Fruit fly (Drosophila melanogaster) whole organism, embryonic: ENCODE measurements around the gene scyl.

Experiments used
- Blimp-1 ChIP-seq: fragments of 200-800 bp; sonication (Bioruptor generic); optimal IDR thresholded peaks from 3 replicates; lab custom pipeline; 2018; ENCODE audit warnings: missing biosample characterization, missing genetic modification characterization, mild to moderate bottlenecking, moderate library complexity, missing genetic modification reagents
- CG10209 ChIP-seq: fragments of 200-800 bp; sonication (Bioruptor generic); optimal IDR thresholded peaks from 3 replicates; lab custom pipeline; 2017; ENCODE audit warnings: missing biosample characterization, mild to moderate bottlenecking, missing genetic modification characterization, missing genetic modification reagents
- CG10543 ChIP-seq: fragments of 200-800 bp; sonication (Bioruptor generic); optimal IDR thresholded peaks from 3 replicates; lab custom pipeline; 2017; ENCODE audit warnings: missing biosample characterization, mild to moderate bottlenecking, missing genetic modification characterization, moderate library complexity
- CG10959 ChIP-seq: fragments of 200-800 bp; sonication (Bioruptor generic); IDR thresholded peaks from 2 replicates; pipeline ENCODE4 v1.3.6; 2022; ENCODE audit warnings: missing biosample characterization, missing genetic modification characterization
- CG11696 ChIP-seq: fragments of 200-800 bp; sonication (Bioruptor generic); IDR thresholded peaks from 2 replicates; pipeline ENCODE4 v1.3.6; 2022; ENCODE audit warnings: missing biosample characterization, missing genetic modification characterization
- CG12155 ChIP-seq: fragments of 200-800 bp; sonication (Bioruptor generic); optimal IDR thresholded peaks from 3 replicates; lab custom pipeline; 2016; ENCODE audit warnings: missing biosample characterization, missing genetic modification characterization
- CG12391 ChIP-seq: fragments of 200-800 bp; sonication (Bioruptor generic); optimal IDR thresholded peaks from 3 replicates; lab custom pipeline; 2018; ENCODE audit warnings: missing biosample characterization, mild to moderate bottlenecking, missing genetic modification characterization, moderate library complexity
- CG16779 ChIP-seq: fragments of 200-800 bp; sonication (Bioruptor generic); IDR thresholded peaks from 2 replicates; pipeline ENCODE4 v1.3.6; 2022; ENCODE audit warnings: missing biosample characterization, missing genetic modification characterization
- CG17359 ChIP-seq: fragments of 200-800 bp; sonication (Bioruptor generic); optimal IDR thresholded peaks from 3 replicates; lab custom pipeline; 2018; ENCODE audit warnings: missing biosample characterization, mild to moderate bottlenecking, missing genetic modification characterization, moderate library complexity
- CG1832 ChIP-seq: fragments of 200-800 bp; sonication (Bioruptor generic); optimal IDR thresholded peaks from 2 replicates; lab custom pipeline; 2017; ENCODE audit warnings: missing biosample characterization, mild to moderate bottlenecking, missing genetic modification characterization, inconsistent platforms
- CG2129 ChIP-seq: fragments of 200-800 bp; sonication (Bioruptor generic); IDR thresholded peaks from 2 replicates; pipeline ENCODE4 v1.3.6; 2022; ENCODE audit warnings: missing biosample characterization, missing genetic modification characterization; ENCODE audit not compliant: partially characterized antibody
- CG31388 ChIP-seq: fragments of 200-800 bp; sonication (Bioruptor generic); optimal IDR thresholded peaks from 2 replicates; lab custom pipeline; 2016; ENCODE audit warnings: missing biosample characterization, missing genetic modification characterization
- CG32532 ChIP-seq: fragments of 200-800 bp; sonication (Bioruptor generic); IDR thresholded peaks from 2 replicates; pipeline ENCODE4 v1.3.6; 2022; ENCODE audit warnings: missing biosample characterization, missing genetic modification characterization
- CG4707 ChIP-seq: fragments of 200-800 bp; sonication (Bioruptor generic); optimal IDR thresholded peaks from 2 replicates; lab custom pipeline; 2018; ENCODE audit warnings: missing biosample characterization, mild to moderate bottlenecking, missing genetic modification characterization, moderate library complexity
- CG7271 ChIP-seq: fragments of 200-800 bp; sonication (Bioruptor generic); optimal IDR thresholded peaks from 2 replicates; lab custom pipeline; 2018; ENCODE audit warnings: missing biosample characterization, mild to moderate bottlenecking, missing genetic modification characterization, moderate library complexity
- CG9727 ChIP-seq: fragments of 200-800 bp; sonication (Bioruptor generic); optimal IDR thresholded peaks from 3 replicates; lab custom pipeline; 2017; ENCODE audit warnings: missing biosample characterization, mild to moderate bottlenecking, missing genetic modification characterization
- CG9932 ChIP-seq: fragments of 200-800 bp; sonication (Bioruptor generic); IDR thresholded peaks from 2 replicates; pipeline ENCODE4 v1.3.6; 2022; ENCODE audit warnings: missing biosample characterization, missing genetic modification characterization
- Ets65A ChIP-seq: fragments of 200-800 bp; sonication (Bioruptor generic); peaks from one replicate; lab custom pipeline; 2016; ENCODE audit warnings: missing biosample characterization, missing genetic modification characterization
- HLH3B ChIP-seq: fragments of 200-800 bp; sonication (Bioruptor generic); IDR thresholded peaks from 2 replicates; pipeline ENCODE4 v1.3.6; 2022; ENCODE audit warnings: missing biosample characterization, missing genetic modification characterization
- Med ChIP-seq: fragments of 200-800 bp; sonication (Bioruptor generic); peaks from one replicate; lab custom pipeline; 2016; ENCODE audit warnings: missing biosample characterization, missing genetic modification characterization, mild to moderate bottlenecking, inconsistent platforms, moderate library complexity
- Neu2 ChIP-seq: fragments of 200-800 bp; sonication (Bioruptor generic); optimal IDR thresholded peaks from 3 replicates; lab custom pipeline; 2016; ENCODE audit warnings: missing biosample characterization, missing genetic modification characterization, borderline replicate concordance
- NfI ChIP-seq: fragments of 200-800 bp; sonication (Bioruptor generic); optimal IDR thresholded peaks from 3 replicates; lab custom pipeline; 2018; ENCODE audit warnings: missing biosample characterization, mild to moderate bottlenecking, missing genetic modification characterization, moderate library complexity
- Pdp1 ChIP-seq, 2 experiments: fragments of 200-800 bp; sonication (Bioruptor generic); optimal IDR thresholded peaks; 3 replicates each; lab custom pipeline; 2016; ENCODE audit warnings: missing biosample characterization in 2 of 2, missing genetic modification characterization in 2 of 2, mild to moderate bottlenecking in 1 of 2, moderate library complexity in 1 of 2
- Scr ChIP-seq: fragments of 200-800 bp; sonication (Bioruptor generic); IDR thresholded peaks from 2 replicates; pipeline ENCODE4 v1.3.6; 2022; ENCODE audit warnings: missing biosample characterization, missing genetic modification characterization; ENCODE audit not compliant: partially characterized antibody
- cwo ChIP-seq: fragments of 200-800 bp; sonication (Bioruptor generic); optimal IDR thresholded peaks from 3 replicates; lab custom pipeline; 2017; ENCODE audit warnings: missing biosample characterization, missing genetic modification characterization, mild to moderate bottlenecking, moderate library complexity, missing genetic modification reagents
- fru ChIP-seq: fragments of >200 bp; optimal IDR thresholded peaks from 2 replicates; lab custom pipeline; 2017
- gem ChIP-seq: fragments of 200-800 bp; sonication (Bioruptor generic); optimal IDR thresholded peaks from 2 replicates; lab custom pipeline; 2019; ENCODE audit warnings: missing biosample characterization, mild to moderate bottlenecking, missing genetic modification characterization, moderate library complexity
- ind ChIP-seq: fragments of 200-800 bp; sonication (Bioruptor generic); optimal IDR thresholded peaks from 3 replicates; lab custom pipeline; 2016; ENCODE audit warnings: missing biosample characterization, missing genetic modification characterization
- kah ChIP-seq: fragments of 200-800 bp; sonication (Bioruptor generic); optimal IDR thresholded peaks from 2 replicates; lab custom pipeline; 2018; ENCODE audit warnings: missing biosample characterization, mild to moderate bottlenecking, missing genetic modification characterization
- maf-S ChIP-seq: fragments of 200-800 bp; sonication (Bioruptor generic); optimal IDR thresholded peaks from 2 replicates; lab custom pipeline; 2016; ENCODE audit warnings: missing biosample characterization, missing genetic modification characterization
- pfk ChIP-seq: fragments of 200-800 bp; sonication (Bioruptor generic); optimal IDR thresholded peaks from 2 replicates; lab custom pipeline; 2018; ENCODE audit warnings: missing biosample characterization, mild to moderate bottlenecking, missing genetic modification characterization, moderate library complexity
- row ChIP-seq: fragments of 200-800 bp; sonication (Bioruptor generic); IDR thresholded peaks from 3 replicates; pipeline ENCODE4 v1.3.6; 2022; ENCODE audit warnings: missing biosample characterization, missing genetic modification characterization
- sens ChIP-seq: fragments of 200-800 bp; sonication (Bioruptor generic); peaks from one replicate; lab custom pipeline; 2016; ENCODE audit warnings: missing biosample characterization, missing genetic modification characterization
- tna ChIP-seq: fragments of 200-800 bp; sonication (Bioruptor generic); IDR thresholded peaks from 2 replicates; pipeline ENCODE4 v1.3.6; 2022; ENCODE audit warnings: missing biosample characterization, missing genetic modification characterization; ENCODE audit not compliant: partially characterized antibody
- wdn ChIP-seq: fragments of 200-800 bp; sonication (Bioruptor generic); IDR thresholded peaks from 2 replicates; pipeline ENCODE4 v1.3.6; 2022; ENCODE audit warnings: missing biosample characterization, missing genetic modification characterization

The scyl gene

dm6 chr3L:11215244-11216121, 36.6 kb upstream of the scyl start (continued):
- TF ChIP-seq CG10209, result peak; percentile 89
- peak; percentile 83 for TF ChIP-seq maf-S (GFP tag; lab: Kevin White, UChicago)
- no peak for TF ChIP-seq CG2129 (GFP tag; lab: Robert Waterston, UW)
- TF ChIP-seq fru (lab: Kevin White, UChicago), result no peak
- peak; percentile 67 for TF ChIP-seq CG10543
- peak; percentile 98 for TF ChIP-seq CG32532 (GFP tag; lab: Robert Waterston, UW)
- TF ChIP-seq CG1832, result peak; percentile 50
- peak; percentile 60 for TF ChIP-seq CG31388 (GFP tag; lab: Kevin White, UChicago)
- TF ChIP-seq CG12391 (tag; lab: Kevin White, UChicago), result peak; percentile 87
- TF ChIP-seq pfk (GFP tag; lab: Kevin White, UChicago), result peak; percentile 20
- peak; percentile 85 for TF ChIP-seq NfI (GFP tag; lab: Kevin White, UChicago)
- TF ChIP-seq ind (GFP tag; lab: Kevin White, UChicago), result peak; percentile 90
- no peak for TF ChIP-seq kah (GFP tag; lab: Kevin White, UChicago)
- TF ChIP-seq HLH3B (GFP tag; lab: Robert Waterston, UW), result peak; percentile 93
- TF ChIP-seq CG10959 (GFP tag; lab: Robert Waterston, UW), result peak; percentile 79
- TF ChIP-seq tna (GFP tag; lab: Robert Waterston, UW), result no peak
- peak; percentile 94 for TF ChIP-seq wdn (GFP tag; lab: Robert Waterston, UW)

- peak; percentile 67 for TF ChIP-seq CG11696 (GFP tag; lab: Robert Waterston, UW)
- no peak for TF ChIP-seq row (GFP tag; lab: Robert Waterston, UW)
- TF ChIP-seq cwo (GFP tag; lab: Kevin White, UChicago), result no peak
- peak; percentile 17 for TF ChIP-seq gem (tag; lab: Kevin White, UChicago)
- no peak for TF ChIP-seq CG7271 (tag; lab: Kevin White, UChicago)
- TF ChIP-seq CG9727, result no peak
- TF ChIP-seq Blimp-1 (GFP tag; lab: Kevin White, UChicago), result no peak
- TF ChIP-seq CG17359 (tag; lab: Kevin White, UChicago), result no peak
- no peak for TF ChIP-seq Neu2 (GFP tag; lab: Kevin White, UChicago)
- TF ChIP-seq sens, result peak; percentile 51
Measured at dm6 chr3L:11216219-11216618, 35.9 kb upstream of the scyl start.

- TF ChIP-seq Scr, result no peak
- no peak for TF ChIP-seq CG12155 (GFP tag; lab: Kevin White, UChicago)
- TF ChIP-seq Med (GFP tag; lab: Kevin White, UChicago), result peak; percentile 65
- TF ChIP-seq sens, result peak; percentile 75
- peak; percentile 45 for TF ChIP-seq Ets65A (GFP tag; lab: Kevin White, UChicago)
- peak; percentile 41 for TF ChIP-seq CG4707 (GFP tag; lab: Kevin White, UChicago)
- TF ChIP-seq CG16779 (GFP tag; lab: Robert Waterston, UW), result 0 out of 2 replicates have a peak, but pooled peaks have one; percentile 39
Measured at dm6 chr3L:11217893-11218292, 34.2 kb upstream of the scyl start.

dm6 chr3L:11218892-11219291, 33.2 kb upstream of the scyl start:
- peak in 1 of 2 experiments; percentile 19 for TF ChIP-seq Pdp1 (GFP tag; optimal IDR thresholded peaks at IDR 0.05; lab: Kevin White, UChicago)
- TF ChIP-seq CG9932 (GFP tag; lab: Robert Waterston, UW), result no peak
